Fruit fly (Drosophila melanogaster) whole organism, prepupa: Measurements from ENCODE around the gene CG13972.

Experiments used
- CG10631 ChIP-seq: fragments of 200-800 bp; sonication (Bioruptor generic); optimal IDR thresholded peaks from 2 replicates; lab custom pipeline; 2016; ENCODE audit warnings: missing biosample characterization, missing genetic modification characterization
- CG10669 ChIP-seq: fragments of 200-800 bp; sonication (Bioruptor generic); optimal IDR thresholded peaks from 3 replicates; lab custom pipeline; 2018; ENCODE audit warnings: missing biosample characterization, mild to moderate bottlenecking, missing genetic modification characterization, moderate library complexity
- CG11294 ChIP-seq: fragments of 200-800 bp; sonication (Bioruptor generic); IDR thresholded peaks from 2 replicates; pipeline ENCODE4 v1.3.6; 2022; ENCODE audit warnings: missing biosample characterization, missing genetic modification characterization
- CG11762 ChIP-seq: fragments of 200-800 bp; sonication (Bioruptor generic); optimal IDR thresholded peaks from 3 replicates; lab custom pipeline; 2016; ENCODE audit warnings: missing biosample characterization, missing genetic modification characterization; ENCODE audit not compliant: insufficient read depth
- CG11902 ChIP-seq: fragments of 200-800 bp; sonication (Bioruptor generic); optimal IDR thresholded peaks from 3 replicates; lab custom pipeline; 2016; ENCODE audit warnings: missing biosample characterization, missing genetic modification characterization
- CG1621 ChIP-seq: fragments of 200-800 bp; sonication (Bioruptor generic); optimal IDR thresholded peaks from 3 replicates; lab custom pipeline; 2018; ENCODE audit warnings: missing biosample characterization, mild to moderate bottlenecking, missing genetic modification characterization
- CG16779 ChIP-seq: fragments of 200-800 bp; sonication (Bioruptor generic); optimal IDR thresholded peaks from 3 replicates; lab custom pipeline; 2017; ENCODE audit warnings: missing biosample characterization, mild to moderate bottlenecking, missing genetic modification characterization
- CG3032 ChIP-seq: fragments of 200-800 bp; optimal IDR thresholded peaks from 2 replicates; lab custom pipeline; 2019; ENCODE audit warnings: missing biosample characterization, mild to moderate bottlenecking, missing genetic modification characterization, moderate library complexity
- CG31627 ChIP-seq: fragments of 200-800 bp; sonication (Bioruptor generic); optimal IDR thresholded peaks from 3 replicates; lab custom pipeline; 2016; ENCODE audit warnings: missing biosample characterization, missing genetic modification characterization
- CG32006 ChIP-seq: fragments of 200-800 bp; sonication (Bioruptor generic); optimal IDR thresholded peaks from 3 replicates; lab custom pipeline; 2017; ENCODE audit warnings: missing biosample characterization, mild to moderate bottlenecking, missing genetic modification characterization
- CG34406 ChIP-seq: fragments of 200-800 bp; sonication (Bioruptor generic); optimal IDR thresholded peaks from 3 replicates; lab custom pipeline; 2016; ENCODE audit warnings: missing biosample characterization, missing genetic modification characterization
- CG4318 ChIP-seq: fragments of 200-800 bp; sonication (Bioruptor generic); optimal IDR thresholded peaks from 3 replicates; lab custom pipeline; 2017; ENCODE audit warnings: missing biosample characterization, mild to moderate bottlenecking, missing genetic modification characterization
- CG6163 ChIP-seq: fragments of 200-800 bp; sonication (Bioruptor generic); IDR thresholded peaks from 3 replicates; pipeline ENCODE4 v1.3.6; 2022; ENCODE audit warnings: missing biosample characterization, missing genetic modification characterization
- CG6792 ChIP-seq: fragments of 200-800 bp; sonication (Bioruptor generic); optimal IDR thresholded peaks from 3 replicates; lab custom pipeline; 2016; ENCODE audit warnings: missing biosample characterization, missing genetic modification characterization
- CG6808 ChIP-seq: fragments of 200-800 bp; sonication (Bioruptor generic); optimal IDR thresholded peaks from 3 replicates; lab custom pipeline; 2017; ENCODE audit warnings: missing biosample characterization, missing genetic modification characterization, mild to moderate bottlenecking, moderate library complexity, missing genetic modification reagents
- CG6854 ChIP-seq: fragments of 200-800 bp; sonication (Bioruptor generic); optimal IDR thresholded peaks from 2 replicates; lab custom pipeline; 2017; ENCODE audit warnings: missing biosample characterization, mild to moderate bottlenecking, missing genetic modification characterization
- CG7368 ChIP-seq: fragments of 200-800 bp; sonication (Bioruptor generic); optimal IDR thresholded peaks from 3 replicates; lab custom pipeline; 2016; ENCODE audit warnings: missing biosample characterization, missing genetic modification characterization
- CG8119 ChIP-seq: fragments of 200-800 bp; sonication (Bioruptor generic); IDR thresholded peaks from 3 replicates; pipeline ENCODE4 v1.3.6; 2022; ENCODE audit warnings: missing biosample characterization, missing genetic modification characterization
- CG8319 ChIP-seq: fragments of 200-800 bp; sonication (Bioruptor generic); optimal IDR thresholded peaks from 3 replicates; lab custom pipeline; 2016; ENCODE audit warnings: missing biosample characterization, missing genetic modification characterization
- CG8632 ChIP-seq: fragments of 200-800 bp; sonication (Bioruptor generic); optimal IDR thresholded peaks from 3 replicates; lab custom pipeline; 2016; ENCODE audit warnings: missing biosample characterization, missing genetic modification characterization
- Eip93F ChIP-seq: fragments of 200-800 bp; sonication (Bioruptor generic); optimal IDR thresholded peaks from 2 replicates; lab custom pipeline; 2016; ENCODE audit warnings: missing biosample characterization, mild to moderate bottlenecking, missing genetic modification characterization
- Ets21C ChIP-seq: fragments of 200-800 bp; sonication (Bioruptor generic); optimal IDR thresholded peaks from 3 replicates; lab custom pipeline; 2016; ENCODE audit warnings: missing biosample characterization, missing genetic modification characterization
- Ets96B ChIP-seq: fragments of 200-800 bp; optimal IDR thresholded peaks from 2 replicates; lab custom pipeline; 2019; ENCODE audit warnings: missing biosample characterization, mild to moderate bottlenecking, missing genetic modification characterization, moderate library complexity
- Gug ChIP-seq: fragments of 200-800 bp; sonication (Bioruptor generic); IDR thresholded peaks from 2 replicates; pipeline ENCODE4 v1.3.6; 2022; ENCODE audit warnings: missing biosample characterization, missing genetic modification characterization
- Hr39 ChIP-seq: fragments of 200-800 bp; sonication (Bioruptor generic); optimal IDR thresholded peaks from 2 replicates; lab custom pipeline; 2016; ENCODE audit warnings: missing biosample characterization, missing genetic modification characterization
- Met ChIP-seq: fragments of 200-800 bp; sonication (Bioruptor generic); optimal IDR thresholded peaks from 3 replicates; lab custom pipeline; 2016; ENCODE audit warnings: missing biosample characterization, missing genetic modification characterization
- OdsH ChIP-seq: fragments of 200-800 bp; sonication (Bioruptor generic); optimal IDR thresholded peaks from 3 replicates; lab custom pipeline; 2016; ENCODE audit warnings: missing biosample characterization, missing genetic modification characterization
- Smox ChIP-seq: fragments of 200-800 bp; sonication (Bioruptor generic); optimal IDR thresholded peaks from 3 replicates; lab custom pipeline; 2016; ENCODE audit warnings: missing biosample characterization, missing genetic modification characterization
- Sox14 ChIP-seq: fragments of 200-800 bp; sonication (Bioruptor generic); optimal IDR thresholded peaks from 3 replicates; lab custom pipeline; 2016; ENCODE audit warnings: missing biosample characterization, missing genetic modification characterization
- achi ChIP-seq: fragments of 200-800 bp; sonication (Bioruptor generic); optimal IDR thresholded peaks from 3 replicates; lab custom pipeline; 2016; ENCODE audit warnings: missing biosample characterization, missing genetic modification characterization
- acj6 ChIP-seq: fragments of 200-800 bp; sonication (Bioruptor generic); optimal IDR thresholded peaks from 3 replicates; lab custom pipeline; 2016; ENCODE audit warnings: missing biosample characterization, missing genetic modification characterization
- dac ChIP-seq: fragments of 200-800 bp; sonication (Bioruptor generic); optimal IDR thresholded peaks from 2 replicates; lab custom pipeline; 2017; ENCODE audit warnings: missing biosample characterization, mild to moderate bottlenecking, missing genetic modification characterization
- dsx ChIP-seq: fragments of 200-800 bp; optimal IDR thresholded peaks from 3 replicates; lab custom pipeline; 2019; ENCODE audit warnings: missing biosample characterization, mild to moderate bottlenecking, missing genetic modification characterization, moderate library complexity; ENCODE audit not compliant: poor library complexity, severe bottlenecking
- eg ChIP-seq: fragments of 200-800 bp; sonication (Bioruptor generic); IDR thresholded peaks from 3 replicates; pipeline ENCODE4 v1.3.6; 2022; ENCODE audit warnings: missing biosample characterization, missing genetic modification characterization
- fkh ChIP-seq: fragments of 200-800 bp; sonication (Bioruptor generic); optimal IDR thresholded peaks from 3 replicates; lab custom pipeline; 2017; ENCODE audit warnings: missing biosample characterization, mild to moderate bottlenecking, missing genetic modification characterization, moderate library complexity
- lz ChIP-seq: fragments of 200-800 bp; sonication (Bioruptor generic); optimal IDR thresholded peaks from 3 replicates; lab custom pipeline; 2016; ENCODE audit warnings: missing biosample characterization, missing genetic modification characterization
- net ChIP-seq: fragments of 200-800 bp; sonication (Bioruptor generic); optimal IDR thresholded peaks from 3 replicates; lab custom pipeline; 2016; ENCODE audit warnings: missing biosample characterization, missing genetic modification characterization
- pdm3 ChIP-seq: fragments of 200-800 bp; sonication (Bioruptor generic); optimal IDR thresholded peaks from 3 replicates; lab custom pipeline; 2016; ENCODE audit warnings: missing biosample characterization, missing genetic modification characterization
- salr ChIP-seq, 2 experiments: fragments of 200-800 bp; sonication (Bioruptor generic); optimal IDR thresholded peaks; 3 replicates each; lab custom pipeline; 2016 to 2018; ENCODE audit warnings: missing biosample characterization in 2 of 2, missing genetic modification characterization in 2 of 2, mild to moderate bottlenecking in 1 of 2
- spab ChIP-seq: fragments of 200-800 bp; sonication (Bioruptor generic); optimal IDR thresholded peaks from 2 replicates; lab custom pipeline; 2017; ENCODE audit warnings: missing biosample characterization, mild to moderate bottlenecking, missing genetic modification characterization, missing genetic modification reagents
- ss ChIP-seq, 2 experiments: fragments of 200-800 bp; sonication (Bioruptor generic); optimal IDR thresholded peaks; 2 replicates in 1 of 2; 3 replicates in 1 of 2; lab custom pipeline; 2017 to 2018; ENCODE audit warnings: mild to moderate bottlenecking in 2 of 2, missing biosample characterization in 2 of 2, missing genetic modification characterization in 2 of 2, moderate library complexity in 1 of 2
- svp ChIP-seq: fragments of 200-800 bp; sonication (Bioruptor generic); peaks from one replicate; lab custom pipeline; 2016; ENCODE audit warnings: missing biosample characterization, missing genetic modification characterization
- vri ChIP-seq: fragments of 200-800 bp; sonication (Bioruptor generic); optimal IDR thresholded peaks from 3 replicates; lab custom pipeline; 2016; ENCODE audit warnings: missing biosample characterization, mild to moderate bottlenecking, missing genetic modification characterization

CG13972 gene

DNA sequence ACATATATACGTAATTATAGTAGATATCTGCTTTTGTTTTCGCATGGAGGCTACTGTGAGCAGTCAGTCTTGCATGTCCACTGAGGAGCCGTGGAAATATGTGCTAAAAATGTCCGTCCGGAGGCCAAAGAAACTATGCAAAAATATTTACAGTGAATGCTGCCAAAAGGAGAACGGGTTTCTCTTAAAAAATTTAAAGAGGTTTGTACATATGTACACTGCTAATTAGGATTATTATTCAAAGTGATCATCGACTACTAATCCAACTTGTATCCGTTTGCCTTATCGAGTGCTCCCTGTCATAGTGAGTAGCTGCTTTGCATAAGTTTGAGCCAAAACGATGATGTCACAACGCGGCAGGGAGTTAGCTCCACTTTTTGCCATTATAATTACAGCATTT is 39.9 kb upstream of the CG13972 start (continued):
- TF ChIP-seq CG6163 (GFP tag; lab: Robert Waterston, UW) (peak; percentile 81), CG11902 (GFP tag; lab: Kevin White, UChicago) (peak; percentile 52), CG31627 (GFP tag; lab: Kevin White, UChicago) (peak; percentile 57), CG11762 (GFP tag; lab: Kevin White, UChicago) (peak; percentile 31), lz (GFP tag; lab: Kevin White, UChicago) (peak; percentile 35), Sox14 (GFP tag; lab: Kevin White, UChicago) (peak; percentile 27), dac (GFP tag; lab: Kevin White, UChicago) (peak; percentile 2), pdm3 (GFP tag; lab: Kevin White, UChicago) (peak; percentile 67), CG1621 (tag; lab: Kevin White, UChicago) (no peak), Hr39 (GFP tag; lab: Kevin White, UChicago) (peak; percentile 55), vri (GFP tag; lab: Kevin White, UChicago) (peak; percentile 45), CG11294 (GFP tag; lab: Robert Waterston, UW) (peak; percentile 79), Ets21C (peak; percentile 18), CG10669 (GFP tag; lab: Kevin White, UChicago) (peak; percentile 42), CG8119 (GFP tag; lab: Robert Waterston, UW) (peak; percentile 77), CG4318 (no peak), CG8632 (GFP tag; lab: Kevin White, UChicago) (peak; percentile 15), spab (GFP tag; lab: Kevin White, UChicago) (no peak), CG3032 (tag; lab: Kevin White, UChicago) (peak; percentile 18), CG16779 (tag; lab: Kevin White, UChicago) (no peak), Ets96B (peak; percentile 43)

DNA sequence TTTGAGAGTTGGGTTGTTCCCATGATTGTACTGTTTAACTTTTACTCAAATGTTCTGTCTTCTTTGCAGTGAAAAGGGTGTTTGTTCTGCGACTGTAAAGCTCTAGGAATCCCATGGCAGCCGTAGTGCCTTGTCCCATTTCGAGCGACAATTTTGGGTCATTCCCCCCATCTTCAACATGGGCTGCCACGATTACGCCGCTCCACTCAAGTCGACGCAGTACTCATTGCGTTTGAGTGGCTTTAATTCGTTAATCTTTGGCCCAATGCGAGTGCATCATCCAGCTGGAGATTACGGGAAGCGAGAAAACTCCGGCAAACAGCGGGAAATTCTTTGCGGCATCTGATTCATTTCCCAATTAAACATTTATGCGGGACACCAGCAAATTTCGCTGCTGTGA is 39.4 kb upstream of the CG13972 start:
- TF ChIP-seq CG10669 (GFP tag; lab: Kevin White, UChicago) = no peak
- peak; percentile 89 for TF ChIP-seq svp (GFP tag; lab: Kevin White, UChicago)
- TF ChIP-seq, all 60 proteins: peak for 1

DNA sequence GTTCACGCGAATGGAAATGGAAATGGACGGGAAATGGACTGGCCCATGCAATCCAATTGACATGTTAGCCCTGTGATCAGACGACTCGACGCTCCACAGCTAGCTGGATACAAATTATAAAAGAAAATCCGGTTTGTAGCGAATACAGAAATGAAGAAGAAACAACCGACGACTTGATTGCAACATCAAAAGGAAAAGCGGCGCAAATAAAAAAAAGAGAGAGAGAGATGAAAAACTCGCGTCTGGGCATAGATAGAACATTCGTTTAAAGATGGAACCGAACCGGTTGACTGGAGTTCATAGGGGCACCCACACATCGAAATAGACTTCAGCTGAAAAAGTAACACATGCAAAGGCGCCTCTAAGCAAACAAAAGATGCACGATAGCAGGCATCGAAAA is 38.8 kb upstream of the CG13972 start:
- TF ChIP-seq CG6792 (GFP tag; lab: Kevin White, UChicago) = no peak
- TF ChIP-seq CG1621 (tag; lab: Kevin White, UChicago) = no peak
- no peak for TF ChIP-seq pdm3 (GFP tag; lab: Kevin White, UChicago)
- no peak for TF ChIP-seq achi (GFP tag; lab: Kevin White, UChicago)
- no peak for TF ChIP-seq ss (GFP tag; optimal IDR thresholded peaks at IDR 0.05; lab: Kevin White, UChicago)
- no peak for TF ChIP-seq CG34406 (GFP tag; lab: Kevin White, UChicago)
- TF ChIP-seq acj6 (GFP tag; lab: Kevin White, UChicago) = no peak
- TF ChIP-seq fkh (GFP tag; lab: Kevin White, UChicago) = no peak
- TF ChIP-seq CG6854 = no peak

DNA sequence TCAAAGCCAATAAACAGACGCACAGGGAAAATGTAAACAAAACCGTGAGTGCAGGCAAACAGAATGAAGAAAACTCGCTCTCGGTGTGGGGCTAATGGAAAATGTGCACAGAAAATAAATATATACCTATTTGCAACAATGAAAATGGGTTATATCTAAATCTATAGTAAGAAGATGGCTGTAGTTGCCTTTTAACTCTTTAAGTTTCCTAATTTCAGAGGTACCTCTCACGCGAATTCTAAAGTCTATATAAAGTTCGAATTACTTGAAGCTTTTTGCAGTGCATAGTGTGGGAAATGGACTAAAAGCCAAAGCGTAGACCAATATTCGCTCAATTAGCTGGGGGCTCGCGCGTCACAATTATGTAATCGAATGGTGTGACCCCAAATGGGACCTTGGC is 37.9 kb upstream of the CG13972 start:
- peak; percentile 73 for TF ChIP-seq CG10631 (GFP tag; lab: Kevin White, UChicago)
- peak; percentile 81 for TF ChIP-seq dac (GFP tag; lab: Kevin White, UChicago)
- no peak for TF ChIP-seq svp (GFP tag; lab: Kevin White, UChicago)
- peak; percentile 57 for TF ChIP-seq fkh (GFP tag; lab: Kevin White, UChicago)
- no peak for TF ChIP-seq Smox
- peak; percentile 33 for TF ChIP-seq CG34406 (GFP tag; lab: Kevin White, UChicago)
- peak; percentile 13 for TF ChIP-seq CG1621 (tag; lab: Kevin White, UChicago)
- TF ChIP-seq Eip93F (GFP tag; lab: Kevin White, UChicago) = no peak
- peak; percentile 26 for TF ChIP-seq CG10669 (GFP tag; lab: Kevin White, UChicago)
- TF ChIP-seq pdm3 (GFP tag; lab: Kevin White, UChicago) = peak; percentile 74
- TF ChIP-seq CG6854 = no peak
- TF ChIP-seq spab (GFP tag; lab: Kevin White, UChicago) = peak; percentile 14
- no peak for TF ChIP-seq vri (GFP tag; lab: Kevin White, UChicago)
- TF ChIP-seq ss (GFP tag; optimal IDR thresholded peaks at IDR 0.05; lab: Kevin White, UChicago) = no peak
- TF ChIP-seq CG11902 (GFP tag; lab: Kevin White, UChicago) = no peak
- TF ChIP-seq CG7368 = peak; percentile 44
- peak; percentile 93 for TF ChIP-seq CG32006
- peak; percentile 80 for TF ChIP-seq net (GFP tag; lab: Kevin White, UChicago)
- peak; percentile 36 for TF ChIP-seq CG8319
- TF ChIP-seq CG8632 (GFP tag; lab: Kevin White, UChicago) = peak; percentile 37
- TF ChIP-seq Gug (GFP tag; lab: Robert Waterston, UW) = peak; percentile 88
- peak; percentile 93 for TF ChIP-seq eg (GFP tag; lab: Robert Waterston, UW)
- peak; percentile 89 for TF ChIP-seq CG11294 (GFP tag; lab: Robert Waterston, UW)
- no peak for TF ChIP-seq dsx (GFP tag; lab: Kevin White, UChicago)
- no peak for TF ChIP-seq CG6808
- TF ChIP-seq OdsH (GFP tag; lab: Kevin White, UChicago) = peak; percentile 76
- peak; percentile 83 for TF ChIP-seq CG4318
- TF ChIP-seq acj6 (GFP tag; lab: Kevin White, UChicago) = peak; percentile 71
- TF ChIP-seq salr (GFP tag; optimal IDR thresholded peaks at IDR 0.05; lab: Kevin White, UChicago) = peak in 1 of 2 experiments; percentile 69
- TF ChIP-seq Met (GFP tag; lab: Kevin White, UChicago) = peak; percentile 46
